Fruit fly (Drosophila melanogaster) whole organism, embryonic: Measurements from ENCODE around the gene CG13248.

Source experiments
- ATbp ChIP-seq: fragments of 200-800 bp; sonication (Bioruptor generic); optimal IDR thresholded peaks from 2 replicates; lab custom pipeline; 2017; ENCODE audit warnings: missing biosample characterization, mild to moderate bottlenecking, missing genetic modification characterization, missing genetic modification reagents
- Adf1 ChIP-seq: fragments of 200-800 bp; sonication (Bioruptor generic); IDR thresholded peaks from 2 replicates; pipeline ENCODE4 v1.3.6; 2022; ENCODE audit warnings: missing biosample characterization, missing genetic modification characterization
- Bdp1 ChIP-seq: fragments of 200-800 bp; sonication (Bioruptor generic); optimal IDR thresholded peaks from 3 replicates; lab custom pipeline; 2016; ENCODE audit warnings: missing biosample characterization, missing genetic modification characterization
- Blimp-1 ChIP-seq: fragments of 200-800 bp; sonication (Bioruptor generic); optimal IDR thresholded peaks from 3 replicates; lab custom pipeline; 2018; ENCODE audit warnings: missing biosample characterization, missing genetic modification characterization, mild to moderate bottlenecking, moderate library complexity, missing genetic modification reagents
- CG10462 ChIP-seq: fragments of 200-800 bp; sonication (Bioruptor generic); optimal IDR thresholded peaks from 2 replicates; lab custom pipeline; 2016; ENCODE audit warnings: missing biosample characterization, missing genetic modification characterization
- CG11247 ChIP-seq: fragments of 200-800 bp; sonication (Bioruptor generic); IDR thresholded peaks from 2 replicates; pipeline ENCODE4 v1.3.6; 2022; ENCODE audit warnings: missing biosample characterization, missing genetic modification characterization
- CG13424 ChIP-seq: fragments of 200-800 bp; sonication (Bioruptor generic); optimal IDR thresholded peaks from 2 replicates; lab custom pipeline; 2019; ENCODE audit warnings: missing biosample characterization, mild to moderate bottlenecking, missing genetic modification characterization, moderate library complexity
- CG13624 ChIP-seq: fragments of 200-800 bp; sonication (Bioruptor generic); optimal IDR thresholded peaks from 2 replicates; lab custom pipeline; 2016; ENCODE audit warnings: missing biosample characterization, missing genetic modification characterization
- CG16779 ChIP-seq: fragments of 200-800 bp; sonication (Bioruptor generic); IDR thresholded peaks from 2 replicates; pipeline ENCODE4 v1.3.6; 2022; ENCODE audit warnings: missing biosample characterization, missing genetic modification characterization
- CG18011 ChIP-seq: fragments of 200-800 bp; sonication (Bioruptor generic); optimal IDR thresholded peaks from 2 replicates; lab custom pipeline; 2017; ENCODE audit warnings: missing biosample characterization, missing genetic modification characterization, mild to moderate bottlenecking, moderate library complexity, missing genotype
- CG2202 ChIP-seq: fragments of 200-800 bp; sonication (Bioruptor generic); optimal IDR thresholded peaks from 2 replicates; lab custom pipeline; 2018; ENCODE audit warnings: missing biosample characterization, mild to moderate bottlenecking, missing genetic modification characterization
- CG31441 ChIP-seq: fragments of 200-800 bp; sonication (Bioruptor generic); IDR thresholded peaks from 2 replicates; pipeline ENCODE4 v1.3.6; 2022; ENCODE audit warnings: missing biosample characterization, missing genetic modification characterization
- CG34224 ChIP-seq: fragments of 200-800 bp; sonication (Bioruptor generic); IDR thresholded peaks from 3 replicates; pipeline ENCODE4 v1.3.6; 2022; ENCODE audit warnings: missing biosample characterization, missing genetic modification characterization; ENCODE audit not compliant: partially characterized antibody
- CG4424 ChIP-seq: fragments of 200-800 bp; sonication (Bioruptor generic); optimal IDR thresholded peaks from 3 replicates; lab custom pipeline; 2016; ENCODE audit warnings: missing biosample characterization, missing genetic modification characterization
- CG4820 ChIP-seq: fragments of 200-800 bp; sonication (Bioruptor generic); optimal IDR thresholded peaks from 3 replicates; lab custom pipeline; 2016; ENCODE audit warnings: missing biosample characterization, missing genetic modification characterization
- CG7357 ChIP-seq: fragments of 200-800 bp; sonication (Bioruptor generic); IDR thresholded peaks from 3 replicates; pipeline ENCODE4 v1.3.6; 2022; ENCODE audit warnings: missing biosample characterization, missing genetic modification characterization
- Chrac-16 ChIP-seq: fragments of 200-800 bp; sonication (Bioruptor generic); optimal IDR thresholded peaks from 3 replicates; lab custom pipeline; 2016; ENCODE audit warnings: missing biosample characterization, missing genetic modification characterization
- Drgx ChIP-seq: fragments of 200-800 bp; sonication (Bioruptor generic); IDR thresholded peaks from 2 replicates; pipeline ENCODE4 v1.3.6; 2022; ENCODE audit warnings: missing biosample characterization, missing genetic modification characterization
- Ets65A ChIP-seq: fragments of 200-800 bp; sonication (Bioruptor generic); peaks from one replicate; lab custom pipeline; 2016; ENCODE audit warnings: missing biosample characterization, missing genetic modification characterization
- H2.0 ChIP-seq: fragments of 200-800 bp; sonication (Bioruptor generic); IDR thresholded peaks from 2 replicates; pipeline ENCODE4 v1.3.6; 2022; ENCODE audit warnings: missing biosample characterization, missing genetic modification characterization
- Jarid2 ChIP-seq: fragments of 200-800 bp; sonication (Bioruptor generic); optimal IDR thresholded peaks from 3 replicates; lab custom pipeline; 2017; ENCODE audit warnings: mild to moderate bottlenecking, missing biosample characterization, missing genetic modification reagents, missing genetic modification characterization
- NC2α ChIP-seq: fragments of 200-800 bp; sonication (Bioruptor generic); optimal IDR thresholded peaks from 2 replicates; lab custom pipeline; 2016; ENCODE audit warnings: missing biosample characterization, missing genetic modification characterization
- NfI ChIP-seq: fragments of 200-800 bp; sonication (Bioruptor generic); optimal IDR thresholded peaks from 3 replicates; lab custom pipeline; 2018; ENCODE audit warnings: missing biosample characterization, mild to moderate bottlenecking, missing genetic modification characterization, moderate library complexity
- Ravus ChIP-seq: fragments of 200-800 bp; sonication (Bioruptor generic); IDR thresholded peaks from 2 replicates; pipeline ENCODE4 v1.3.6; 2022; ENCODE audit warnings: missing biosample characterization, missing genetic modification characterization
- Sin3A ChIP-seq: fragments of >200 bp; optimal IDR thresholded peaks from 2 replicates; lab custom pipeline; 2018
- Sox100B ChIP-seq: fragments of 200-800 bp; sonication (Bioruptor generic); optimal IDR thresholded peaks from 3 replicates; lab custom pipeline; 2018; ENCODE audit warnings: missing biosample characterization, mild to moderate bottlenecking, missing genetic modification characterization
- Stat92E ChIP-seq, 3 experiments: fragments of >200 bp in 2 of 3; fragments of 200-800 bp in 1 of 3; sonication (Bioruptor generic) in 1 of 3; optimal IDR thresholded peaks; 2 replicates each; lab custom pipeline; 2017 to 2019; ENCODE audit warnings: missing biosample characterization in 3 of 3, missing genetic modification characterization in 3 of 3, mild to moderate bottlenecking in 1 of 3, moderate library complexity in 1 of 3
- Taf1 ChIP-seq: fragments of 200-800 bp; sonication (Bioruptor generic); IDR thresholded peaks from 2 replicates; pipeline ENCODE4 v1.3.6; 2022; ENCODE audit warnings: missing biosample characterization, missing genetic modification characterization
- bigmax ChIP-seq: fragments of 200-800 bp; sonication (Bioruptor generic); optimal IDR thresholded peaks from 2 replicates; lab custom pipeline; 2018; ENCODE audit warnings: missing biosample characterization, mild to moderate bottlenecking, missing genetic modification characterization
- crp ChIP-seq, 2 experiments: fragments of 200-800 bp; sonication (Bioruptor generic); optimal IDR thresholded peaks; 2 replicates in 1 of 2; 3 replicates in 1 of 2; lab custom pipeline; 2017; ENCODE audit warnings: missing biosample characterization in 2 of 2, missing genetic modification characterization in 2 of 2, mild to moderate bottlenecking in 1 of 2, moderate library complexity in 1 of 2
- dan ChIP-seq: fragments of 200-800 bp; sonication (Bioruptor generic); IDR thresholded peaks from 2 replicates; pipeline ENCODE4 v1.3.6; 2022; ENCODE audit warnings: missing biosample characterization, missing genetic modification characterization
- dpn ChIP-seq, 2 experiments: fragments of 200-800 bp; sonication (Bioruptor generic); optimal IDR thresholded peaks; 3 replicates each; lab custom pipeline; 2016; ENCODE audit warnings: missing biosample characterization in 2 of 2, missing genetic modification characterization in 2 of 2
- exex ChIP-seq: fragments of 200-800 bp; sonication (Bioruptor generic); optimal IDR thresholded peaks from 4 replicates; lab custom pipeline; 2018; ENCODE audit warnings: missing biosample characterization, mild to moderate bottlenecking, missing genetic modification characterization, moderate library complexity
- eyg ChIP-seq: fragments of 200-800 bp; sonication (Bioruptor generic); optimal IDR thresholded peaks from 3 replicates; lab custom pipeline; 2016; ENCODE audit warnings: missing biosample characterization, missing genetic modification characterization
- jumu ChIP-seq: fragments of 200-800 bp; sonication (Bioruptor generic); optimal IDR thresholded peaks from 3 replicates; lab custom pipeline; 2016; ENCODE audit warnings: missing biosample characterization, missing genetic modification characterization
- lab ChIP-seq: fragments of 200-800 bp; sonication (Bioruptor generic); optimal IDR thresholded peaks from 3 replicates; lab custom pipeline; 2017; ENCODE audit warnings: missing biosample characterization, missing genetic modification characterization, mild to moderate bottlenecking, moderate library complexity, missing genetic modification reagents
- maf-S ChIP-seq: fragments of 200-800 bp; sonication (Bioruptor generic); optimal IDR thresholded peaks from 2 replicates; lab custom pipeline; 2016; ENCODE audit warnings: missing biosample characterization, missing genetic modification characterization
- otp ChIP-seq: fragments of 200-800 bp; sonication (Bioruptor generic); IDR thresholded peaks from 3 replicates; pipeline ENCODE4, ENCODE4 v1.3.6; 2022; ENCODE audit warnings: missing biosample characterization, missing genetic modification characterization
- peb ChIP-seq: fragments of 200-800 bp; sonication (Bioruptor generic); IDR thresholded peaks from 2 replicates; pipeline ENCODE4 v1.3.6; 2022; ENCODE audit warnings: missing biosample characterization, missing genetic modification characterization
- prd ChIP-seq, 3 experiments: fragments of >200 bp in 2 of 3; fragments of 200-800 bp in 1 of 3; sonication (Bioruptor generic) in 1 of 3; optimal IDR thresholded peaks in 2 of 3; IDR thresholded peaks in 1 of 3; 2 replicates in 2 of 3; 3 replicates in 1 of 3; pipeline versions ENCODE4 v1.3.6 to Lab custom; 2017 to 2022; ENCODE audit warnings: missing biosample characterization in 1 of 3, missing genetic modification characterization in 1 of 3
- rib ChIP-seq: fragments of 200-800 bp; sonication (Bioruptor generic); IDR thresholded peaks from 2 replicates; pipeline ENCODE4 v1.3.6; 2022; ENCODE audit warnings: missing biosample characterization, missing genetic modification characterization
- sisA ChIP-seq: fragments of 200-800 bp; sonication (Bioruptor generic); IDR thresholded peaks from 2 replicates; pipeline ENCODE4 v1.3.6; 2022; ENCODE audit warnings: missing biosample characterization, missing genetic modification characterization
- tll ChIP-seq, 2 experiments: fragments of 200-800 bp in 1 of 2; fragments of >200 bp in 1 of 2; sonication (Bioruptor generic) in 1 of 2; optimal IDR thresholded peaks; 2 replicates each; lab custom pipeline; 2017 to 2019; ENCODE audit warnings: missing biosample characterization in 2 of 2, missing genetic modification characterization in 2 of 2, mild to moderate bottlenecking in 1 of 2, moderate library complexity in 1 of 2
- ttk ChIP-seq: fragments of 200-800 bp; sonication (Bioruptor generic); IDR thresholded peaks from 2 replicates; pipeline ENCODE4 v2.1.2; 2022; ENCODE audit warnings: missing biosample characterization, missing genetic modification characterization
- vfl ChIP-seq: fragments of 200-800 bp; sonication (Bioruptor generic); optimal IDR thresholded peaks from 2 replicates; lab custom pipeline; 2016; ENCODE audit warnings: missing biosample characterization, missing genetic modification characterization
- vvl ChIP-seq: fragments of 200-800 bp; sonication (Bioruptor generic); IDR thresholded peaks from 2 replicates; pipeline ENCODE4 v1.3.6; 2022; ENCODE audit warnings: missing biosample characterization, missing genetic modification characterization
- wek ChIP-seq: fragments of 200-800 bp; sonication (Bioruptor generic); optimal IDR thresholded peaks from 3 replicates; lab custom pipeline; 2018; ENCODE audit warnings: missing biosample characterization, mild to moderate bottlenecking, missing genetic modification characterization, moderate library complexity
- wor ChIP-seq: fragments of 200-800 bp; sonication (Bioruptor generic); IDR thresholded peaks from 2 replicates; pipeline ENCODE4 v1.3.6; 2022; ENCODE audit warnings: missing biosample characterization, missing genetic modification characterization
- zfh1 ChIP-seq: fragments of 200-800 bp; sonication (Bioruptor generic); IDR thresholded peaks from 3 replicates; pipeline ENCODE4 v1.3.6; 2022; ENCODE audit warnings: missing biosample characterization, missing genetic modification characterization

CG13248 gene

DNA sequence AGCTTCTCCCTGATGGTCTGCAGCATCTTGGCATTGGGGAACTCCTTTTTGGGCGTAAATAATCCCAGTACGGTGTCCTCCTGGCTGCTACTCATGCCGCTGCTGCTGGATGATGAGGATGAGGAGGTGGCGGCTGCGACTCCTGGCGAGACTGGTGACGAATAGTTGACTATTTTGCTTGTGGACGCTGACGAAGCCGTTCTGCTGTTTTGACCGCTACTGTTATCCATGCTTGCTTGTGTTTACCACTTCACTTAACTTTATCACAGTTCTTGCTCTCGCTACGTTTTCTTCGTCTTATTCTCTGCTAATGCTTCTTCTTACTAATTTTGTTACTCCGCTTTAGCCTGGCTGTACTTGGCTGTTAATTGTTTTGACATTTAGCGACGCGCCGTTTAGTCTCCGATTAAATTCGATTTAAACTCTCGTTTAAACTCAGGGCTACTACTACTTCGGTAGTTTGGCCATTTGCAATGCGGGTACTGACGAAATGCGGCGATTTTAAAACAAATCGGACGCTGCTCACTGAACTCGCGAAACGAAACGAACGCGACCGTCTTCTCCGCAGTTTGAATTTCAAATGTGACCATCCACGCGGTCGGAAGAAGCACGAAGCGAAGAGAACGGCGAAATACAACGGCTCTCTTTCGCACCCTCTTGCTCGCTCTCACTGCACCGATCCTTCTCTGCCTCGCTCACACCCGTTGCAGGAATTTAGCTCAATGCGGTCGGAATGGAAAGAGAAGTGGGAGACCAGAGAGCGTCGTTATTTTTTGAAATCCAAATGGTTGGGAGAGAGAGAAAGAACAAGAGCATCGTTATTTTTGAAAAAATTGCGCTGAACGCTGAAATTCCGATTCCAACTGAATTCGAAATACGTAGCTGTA is 9.1 kb downstream of the CG13248 start, which contains the start of gene trbl (continued):
- TF ChIP-seq zfh1 (GFP tag; lab: Robert Waterston, UW) (no peak), CG34224 (GFP tag; lab: Robert Waterston, UW) (peak; percentile 78), NC2α (GFP tag; lab: Kevin White, UChicago) (no peak), peb (GFP tag; lab: Robert Waterston, UW) (no peak), otp (GFP tag; lab: Robert Waterston, UW) (no peak), CG13624 (GFP tag; lab: Kevin White, UChicago) (peak; percentile 69), CG4424 (GFP tag; lab: Kevin White, UChicago) (peak; percentile 18), vvl (GFP tag; lab: Robert Waterston, UW) (peak; percentile 56; the same call in 1 of the 2 replicates), Drgx (GFP tag; lab: Robert Waterston, UW) (no peak), NfI (GFP tag; lab: Kevin White, UChicago) (no peak), sisA (GFP tag; lab: Robert Waterston, UW) (no peak; the same call in 1 of the 2 replicates), maf-S (GFP tag; lab: Kevin White, UChicago) (no peak), exex (tag; lab: Kevin White, UChicago) (peak; percentile 77), prd (optimal IDR thresholded peaks at IDR 0.05; lab: Kevin White, UChicago) (no peak), prd (GFP tag; IDR thresholded peaks at IDR 0.05; lab: Robert Waterston, UW) (no peak), Chrac-16 (GFP tag; lab: Kevin White, UChicago) (no peak), Adf1 (GFP tag; lab: Robert Waterston, UW) (no peak; the same call in 1 of the 2 replicates), jumu (no peak), ATbp (GFP tag; lab: Kevin White, UChicago) (no peak), wor (no peak), Sin3A (lab: Kevin White, UChicago) (no peak), rib (GFP tag; lab: Robert Waterston, UW) (peak; percentile 59; the same call in 1 of the 2 replicates), wek (GFP tag; lab: Kevin White, UChicago) (peak; percentile 27), Blimp-1 (GFP tag; lab: Kevin White, UChicago) (no peak), lab (GFP tag; lab: Kevin White, UChicago) (peak; percentile 52), crp (GFP tag; optimal IDR thresholded peaks at IDR 0.05; lab: Kevin White, UChicago) (no peak), CG10462 (GFP tag; lab: Kevin White, UChicago) (no peak), CG16779 (no peak), CG11247 (GFP tag; lab: Robert Waterston, UW) (no peak), bigmax (GFP tag; lab: Kevin White, UChicago) (peak; percentile 17), Stat92E (GFP tag; optimal IDR thresholded peaks at IDR 0.05; lab: Kevin White, UChicago) (peak in 1 of 3 experiments; percentile 46), tll (GFP tag; optimal IDR thresholded peaks at IDR 0.05; lab: Kevin White, UChicago) (no peak), dpn (GFP tag; optimal IDR thresholded peaks at IDR 0.05; lab: Kevin White, UChicago) (no peak), CG13424 (peak; percentile 6), CG31441 (GFP tag; lab: Robert Waterston, UW) (peak; percentile 20; the same call in 1 of the 2 replicates), H2.0 (GFP tag; lab: Robert Waterston, UW) (no peak), Ravus (GFP tag; lab: Robert Waterston, UW) (no peak), Sox100B (no peak), ttk (no peak), CG7357 (GFP tag; lab: Robert Waterston, UW) (no peak), Jarid2 (GFP tag; lab: Kevin White, UChicago) (peak; percentile 80), Ets65A (GFP tag; lab: Kevin White, UChicago) (no peak), eyg (GFP tag; lab: Kevin White, UChicago) (no peak), Bdp1 (GFP tag; lab: Kevin White, UChicago) (no peak), vfl (GFP tag; lab: Kevin White, UChicago) (no peak), dan (no peak), CG4820 (GFP tag; lab: Kevin White, UChicago) (no peak), CG2202 (no peak), CG18011 (GFP tag; lab: Kevin White, UChicago) (peak; percentile 20), Taf1 (GFP tag; lab: Robert Waterston, UW) (no peak)
